Fruit fly (Drosophila melanogaster) whole organism: ENCODE results near the gene CG13068.

ENCODE experiments used
- CG8478 ChIP-seq: fragments of >200 bp; optimal IDR thresholded peaks from 2 replicates; lab custom pipeline; 2018; ENCODE audit warnings: inconsistent platforms
- Dll ChIP-seq: fragments of >200 bp; optimal IDR thresholded peaks from 2 replicates; lab custom pipeline; 2017
- EcR ChIP-seq, 2 experiments: fragments of >200 bp; optimal IDR thresholded peaks; 2 replicates each; lab custom pipeline; 2017; ENCODE audit warnings: missing biosample characterization in 2 of 2, missing genetic modification characterization in 2 of 2, missing genetic modification reagents in 2 of 2
- pan ChIP-seq: fragments of >200 bp; optimal IDR thresholded peaks from 2 replicates; lab custom pipeline; 2017
- psq ChIP-seq: fragments of >200 bp; optimal IDR thresholded peaks from 2 replicates; lab custom pipeline; 2017
- usp ChIP-seq: fragments of >200 bp; optimal IDR thresholded peaks from 2 replicates; lab custom pipeline; 2017; ENCODE audit warnings: missing biosample characterization, missing genetic modification characterization, mixed read lengths

Gene CG13068

DNA sequence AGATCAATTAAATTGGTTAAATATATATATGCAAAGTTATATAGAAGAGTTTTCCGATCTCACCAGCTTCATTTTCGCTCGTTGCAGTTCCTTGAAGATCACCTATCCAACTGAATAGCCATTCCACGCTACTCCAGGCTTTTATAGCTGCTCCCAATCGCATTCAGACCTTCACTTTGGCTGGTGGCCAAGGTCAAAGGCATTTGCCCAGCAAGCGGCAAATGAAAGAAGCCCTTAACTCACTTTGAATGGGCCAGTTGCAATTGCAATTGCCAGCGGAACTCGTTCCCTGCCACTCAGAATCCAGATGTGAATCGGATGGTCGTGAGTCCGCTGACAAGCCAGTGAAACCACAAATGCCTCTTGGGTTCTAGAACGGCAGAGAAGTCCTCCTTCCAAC lies 7.7 kb upstream of the CG13068 start, which contains the start of gene CG34247:
Gene CG34247, minus strand, starts transcription at position 101 of the 400 bp plus-strand sequence.
- TF ChIP-seq Dll: no peak

DNA sequence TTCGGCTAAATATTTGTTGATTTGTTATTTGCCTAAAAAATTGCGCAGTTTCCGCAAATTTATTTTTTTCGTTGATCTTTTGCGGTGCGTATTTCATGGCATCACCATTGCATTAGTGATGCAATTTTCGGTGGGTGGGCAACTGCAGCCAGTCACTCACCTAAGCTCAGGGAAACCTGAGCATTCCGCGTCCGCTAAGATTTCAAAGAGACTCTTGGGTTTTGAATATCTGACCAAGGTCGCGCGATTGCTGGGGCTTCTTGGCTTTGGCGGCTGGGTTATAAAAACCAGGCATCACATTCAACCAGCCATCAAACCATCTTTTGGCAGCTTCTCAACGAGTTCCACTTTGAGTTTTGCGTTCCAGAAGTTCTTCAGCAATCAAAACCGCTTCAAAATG lies 6.8 kb upstream of the CG13068 start, which contains the start of gene CG13071:
Gene CG13071, plus strand, starts transcription at position 301 of the 400 bp plus-strand sequence.
- TF ChIP-seq psq (no peak), EcR (GFP tag; optimal IDR thresholded peaks at IDR 0.05; lab: Kevin White, UChicago) (no peak), Dll (no peak), usp (GFP tag; lab: Kevin White, UChicago) (no peak), pan (lab: Kevin White, UChicago) (no peak), CG8478 (lab: Kevin White, UChicago) (no peak)

DNA sequence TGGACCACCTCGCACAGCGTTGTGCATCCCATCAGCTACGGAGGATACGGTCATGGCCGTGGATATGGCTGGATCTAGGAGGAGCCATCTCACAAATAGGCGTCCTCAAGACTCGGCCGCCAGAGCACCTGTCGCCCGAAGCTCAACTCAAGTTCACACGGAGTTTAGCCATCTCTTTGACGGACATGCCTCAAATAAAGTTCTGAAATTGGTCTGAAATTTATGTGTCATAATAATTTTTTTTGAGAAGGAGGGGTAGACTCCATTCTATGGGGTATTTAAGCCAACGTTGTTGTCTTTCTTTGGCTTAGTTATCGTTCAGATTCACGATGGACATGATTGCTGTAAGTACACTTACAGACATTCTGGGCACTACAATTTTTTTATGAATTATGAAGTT lies 6.1 kb upstream of the CG13068 start, which contains the start of gene CG13070:
Gene CG13070, plus strand, starts transcription at position 301 of the 400 bp plus-strand sequence.
- TF ChIP-seq EcR (GFP tag; optimal IDR thresholded peaks at IDR 0.05; lab: Kevin White, UChicago): no peak
- TF ChIP-seq CG8478 (lab: Kevin White, UChicago): no peak
- TF ChIP-seq psq: no peak

DNA sequence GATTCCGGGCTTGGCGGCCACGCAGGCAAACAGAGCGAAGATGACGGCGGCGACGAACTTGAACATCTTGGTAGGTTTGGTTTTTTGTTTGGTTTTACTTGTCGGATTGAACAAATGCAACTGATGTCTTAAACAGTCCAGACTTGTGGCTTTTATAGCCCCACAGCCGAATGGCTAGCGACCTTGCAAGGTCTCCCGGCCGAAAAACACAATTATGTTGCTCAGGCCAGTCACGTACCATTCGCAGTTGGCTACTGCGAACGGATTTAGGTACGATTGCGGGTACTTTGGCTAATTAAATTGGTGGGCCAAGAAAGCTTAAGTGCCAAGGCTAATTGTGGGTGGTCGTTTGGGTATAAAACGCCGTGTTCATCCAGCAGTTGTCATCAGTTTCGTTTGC lies 4.2 kb upstream of the CG13068 start, which contains the start of the genes CG13051 and CG13069:
Gene CG13051, minus strand, starts transcription at position 101 of the 400 bp plus-strand sequence.
Gene CG13069, plus strand, starts transcription at position 386 of the 400 bp plus-strand sequence.
- TF ChIP-seq psq: no peak
- TF ChIP-seq CG8478 (lab: Kevin White, UChicago): no peak
- TF ChIP-seq EcR (GFP tag; optimal IDR thresholded peaks at IDR 0.05; lab: Kevin White, UChicago): no peak
- no peak for TF ChIP-seq usp (GFP tag; lab: Kevin White, UChicago)
- no peak for TF ChIP-seq Dll
- no peak for TF ChIP-seq pan (lab: Kevin White, UChicago)

DNA sequence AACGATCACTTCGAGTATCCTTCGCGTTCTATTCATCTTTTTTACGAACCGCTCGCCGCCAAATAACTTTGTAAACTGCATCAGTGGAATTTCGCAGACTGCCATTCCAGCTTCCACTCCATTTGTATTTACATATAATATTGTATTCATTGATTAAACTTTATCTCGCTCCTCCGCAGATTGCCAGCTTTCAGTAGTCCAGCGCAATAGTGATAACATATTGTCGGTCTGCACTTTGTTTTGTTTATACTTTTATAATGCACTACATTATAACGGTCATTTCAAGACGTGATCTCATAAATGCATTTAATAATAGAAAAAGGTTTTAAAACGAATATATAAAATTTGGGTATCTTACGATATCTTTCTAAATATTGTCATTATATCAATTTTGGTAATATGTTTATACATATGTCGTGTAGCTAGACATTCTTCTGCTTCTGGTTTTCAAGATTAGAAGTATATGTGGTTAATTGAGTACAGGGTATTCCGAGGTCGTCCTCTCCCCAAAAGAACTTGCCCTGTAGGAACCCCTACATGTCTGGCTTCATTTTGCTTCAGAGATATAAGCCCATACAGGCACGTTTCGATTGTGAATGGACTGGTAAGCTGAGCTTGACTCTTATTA lies 972 bp upstream of the CG13068 start, which contains the start of gene CG4950:
Gene CG4950, minus strand, starts transcription at position 51 of the 628 bp plus-strand sequence.
- TF ChIP-seq Dll: no peak
- no peak for TF ChIP-seq pan (lab: Kevin White, UChicago)
- TF ChIP-seq psq: no peak

DNA sequence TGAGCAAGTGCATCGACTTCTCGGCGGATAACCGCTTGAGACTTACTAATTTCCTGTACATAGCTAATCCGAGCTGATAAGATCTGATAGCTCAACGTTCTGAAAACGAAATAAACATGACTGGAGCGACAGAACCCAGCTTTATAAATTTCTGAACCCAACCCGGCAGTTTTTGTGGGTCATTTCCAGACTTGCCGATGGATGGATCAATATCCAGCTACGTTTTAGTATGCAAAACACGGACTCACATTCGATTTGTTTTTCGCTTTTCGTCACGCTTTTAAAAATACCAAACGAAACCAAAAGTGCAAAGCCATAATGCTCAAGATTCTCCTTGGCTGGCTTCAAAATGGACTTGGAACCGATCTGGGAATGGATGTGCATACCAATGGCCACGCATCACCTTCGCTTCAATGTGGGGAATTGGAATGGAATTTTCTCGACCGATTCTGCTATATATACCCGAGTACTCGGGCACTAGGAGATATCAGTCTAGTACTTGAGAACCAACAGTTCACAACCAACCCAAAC lies 1.7 kb downstream of the CG13068 start, which contains the start of the genes CG34248 and CG13067:
Gene CG34248, minus strand, starts transcription at position 101 of the 531 bp plus-strand sequence.
Gene CG13067, plus strand, starts transcription at position 481 of the 531 bp plus-strand sequence.
- TF ChIP-seq EcR (GFP tag; optimal IDR thresholded peaks at IDR 0.05; lab: Kevin White, UChicago) (no peak), pan (lab: Kevin White, UChicago) (no peak), usp (GFP tag; lab: Kevin White, UChicago) (no peak), Dll (no peak), psq (no peak), CG8478 (lab: Kevin White, UChicago) (no peak)

DNA sequence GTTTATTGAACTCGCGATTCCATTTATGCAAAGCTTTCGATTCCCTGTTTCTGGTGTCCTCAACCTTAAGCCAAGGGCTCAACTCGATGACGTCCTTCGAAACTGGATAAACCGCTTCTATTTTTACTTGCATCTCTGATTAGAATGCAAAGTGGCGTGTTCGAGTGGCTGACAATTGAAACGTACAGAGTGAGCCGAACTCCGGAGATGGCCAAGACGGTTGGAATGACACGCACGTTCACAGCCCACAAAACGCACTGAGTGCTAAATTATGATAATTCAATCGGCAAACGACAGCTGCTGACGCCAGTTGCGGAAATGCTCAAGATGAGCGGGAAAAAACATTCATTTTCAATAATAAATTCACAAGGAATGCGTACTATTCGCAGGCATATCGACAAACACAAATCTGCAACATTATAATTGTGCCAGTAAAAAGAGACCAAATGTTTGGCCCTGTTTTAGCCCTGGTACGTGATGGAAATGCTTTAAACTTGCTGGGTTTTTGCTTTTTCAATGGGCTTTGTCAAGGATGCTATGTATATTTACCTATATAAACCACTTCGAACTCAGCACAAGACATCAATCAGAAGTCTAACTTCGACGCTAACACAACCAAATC lies 3.3 kb downstream of the CG13068 start, which contains the start of gene CG13066:
Gene CG13066, plus strand, starts transcription at position 572 of the 622 bp plus-strand sequence.
- TF ChIP-seq psq (no peak), usp (GFP tag; lab: Kevin White, UChicago) (no peak), Dll (no peak), CG8478 (lab: Kevin White, UChicago) (no peak), pan (lab: Kevin White, UChicago) (no peak), EcR (GFP tag; optimal IDR thresholded peaks at IDR 0.05; lab: Kevin White, UChicago) (no peak)

DNA sequence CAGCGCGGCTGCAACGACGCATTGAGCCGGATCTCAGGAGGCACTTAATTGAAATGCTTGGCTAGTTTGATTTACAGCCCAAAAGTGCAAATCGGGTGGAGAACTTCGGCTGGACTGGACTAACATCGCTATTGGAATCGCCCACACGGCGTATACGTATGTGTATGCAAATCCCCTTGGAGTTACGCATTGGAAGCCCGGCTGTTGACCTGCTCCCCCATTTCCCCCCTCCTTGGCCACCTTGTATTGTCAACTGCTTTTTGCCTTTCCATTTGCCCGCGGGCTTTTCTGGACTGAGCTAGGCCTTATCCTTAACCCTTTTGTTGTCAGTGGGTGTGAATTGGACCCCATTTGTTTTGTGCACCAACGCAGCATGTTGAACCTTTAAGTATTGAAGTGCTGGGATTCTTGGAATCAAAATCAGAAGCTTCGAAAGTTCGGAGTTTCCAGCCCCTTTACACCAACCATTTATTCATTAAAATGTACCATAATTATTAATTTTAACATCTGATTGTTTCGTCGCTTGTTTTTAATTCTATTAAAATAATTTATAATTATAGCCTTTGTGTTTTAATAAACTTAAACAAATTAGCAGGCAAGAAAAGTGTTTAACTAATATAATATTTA lies 6.3 kb downstream of the CG13068 start:
- TF ChIP-seq CG8478 (lab: Kevin White, UChicago) (no peak), EcR (GFP tag; optimal IDR thresholded peaks at IDR 0.05; lab: Kevin White, UChicago) (peak in 1 of 2 experiments; percentile 71)

DNA sequence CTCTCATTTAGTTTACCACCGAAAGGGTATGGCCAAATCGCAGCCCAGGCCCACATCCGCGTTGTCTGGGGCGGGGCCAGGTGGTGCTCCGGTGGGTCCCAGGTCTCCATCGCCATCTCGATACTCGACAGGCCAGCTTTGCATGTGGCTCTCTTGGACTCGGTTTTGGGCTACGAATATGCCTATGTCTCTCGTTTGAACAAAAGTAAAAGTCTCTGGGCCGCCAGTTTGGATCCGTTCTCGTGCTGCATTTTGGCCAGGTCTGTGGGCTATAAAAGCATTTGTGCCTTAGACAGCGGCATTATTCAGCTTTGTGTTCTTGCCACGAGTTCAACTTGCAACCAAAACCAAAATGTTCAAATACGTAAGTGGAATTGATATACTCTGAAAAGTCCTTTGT lies 7.9 kb downstream of the CG13068 start, which contains the start of gene CG13065:
Gene CG13065, plus strand, starts transcription at position 301 of the 400 bp plus-strand sequence.
- TF ChIP-seq usp (GFP tag; lab: Kevin White, UChicago) (no peak), EcR (GFP tag; optimal IDR thresholded peaks at IDR 0.05; lab: Kevin White, UChicago) (no peak), Dll (no peak), pan (lab: Kevin White, UChicago) (no peak), CG8478 (lab: Kevin White, UChicago) (no peak), psq (no peak)

DNA sequence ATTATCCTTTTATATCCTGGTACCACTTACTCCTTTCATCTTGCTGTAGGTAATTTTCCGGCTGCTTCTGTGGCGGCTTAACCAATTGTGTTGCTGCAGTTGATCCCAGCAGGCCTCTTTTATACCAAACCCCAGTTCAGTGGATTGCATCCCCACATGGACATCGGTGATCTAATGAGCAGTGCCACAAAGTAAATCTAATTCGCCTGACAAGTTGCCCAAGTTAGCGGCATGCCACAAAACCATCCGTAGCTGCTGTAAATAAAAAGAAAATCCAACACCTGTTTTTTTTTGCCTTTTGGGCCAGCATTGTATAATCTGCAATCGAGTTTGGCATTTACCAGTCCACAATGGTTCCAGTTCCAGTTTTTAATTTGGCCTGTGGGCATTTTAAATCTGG lies 10.0 kb downstream of the CG13068 start, which contains the start of gene CG13050:
Gene CG13050, minus strand, starts transcription at position 101 of the 400 bp plus-strand sequence.
- TF ChIP-seq Dll (no peak), EcR (GFP tag; optimal IDR thresholded peaks at IDR 0.05; lab: Kevin White, UChicago) (no peak), usp (GFP tag; lab: Kevin White, UChicago) (no peak), CG8478 (lab: Kevin White, UChicago) (no peak), pan (lab: Kevin White, UChicago) (no peak), psq (no peak)

DNA sequence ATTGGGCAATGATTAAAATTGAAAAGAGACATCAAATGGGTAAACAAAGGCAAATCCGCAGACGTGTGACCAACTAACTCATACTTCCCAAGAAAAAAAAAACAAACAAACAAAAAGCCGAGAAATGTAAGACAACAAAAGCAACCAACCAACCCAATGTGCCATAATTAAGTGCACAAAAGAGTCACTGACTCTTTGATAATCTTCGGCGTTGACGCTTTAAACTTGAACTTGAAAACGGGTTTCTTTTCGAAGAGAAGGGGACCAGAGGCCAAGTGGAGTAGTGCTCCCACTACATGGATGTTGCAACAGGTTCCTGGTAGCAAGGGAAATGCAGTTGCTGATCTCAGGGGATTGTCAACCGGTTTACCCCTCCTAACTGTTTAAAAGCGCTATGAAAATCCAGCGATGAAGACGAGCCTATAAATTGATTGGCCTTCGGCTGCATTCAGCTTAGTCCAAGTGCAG lies 10.8 kb downstream of the CG13068 start, which contains the start of gene CG13064:
Gene CG13064, plus strand, starts transcription at position 418 of the 468 bp plus-strand sequence.
- peak in 1 of 2 experiments; percentile 54 for TF ChIP-seq EcR (GFP tag; optimal IDR thresholded peaks at IDR 0.05; lab: Kevin White, UChicago)
- no peak for TF ChIP-seq CG8478 (lab: Kevin White, UChicago)
